Worm (Caenorhabditis elegans) whole organism, L3 larva: ENCODE data around the gene nspg-12.

ENCODE experiments used
- elt-3 ChIP-seq, 3 experiments: fragments of 150-350 bp in 1 of 3; sonication (generic microtip) in 2 of 3; optimal IDR thresholded peaks; 2 replicates in 2 of 3; 4 replicates in 1 of 3; lab custom pipeline; 2014 to 2017; ENCODE audit warnings: missing biosample characterization in 3 of 3, missing genetic modification characterization in 3 of 3
- nhr-11 ChIP-seq: fragments of 150-350 bp; optimal IDR thresholded peaks from 2 replicates; lab custom pipeline; 2014; ENCODE audit warnings: missing biosample characterization, missing genetic modification characterization
- unc-62 ChIP-seq: fragments of 150-350 bp; sonication (generic microtip); optimal IDR thresholded peaks from 4 replicates; lab custom pipeline; 2014; ENCODE audit warnings: missing biosample characterization, missing genetic modification reagents, missing genetic modification characterization

DNA sequence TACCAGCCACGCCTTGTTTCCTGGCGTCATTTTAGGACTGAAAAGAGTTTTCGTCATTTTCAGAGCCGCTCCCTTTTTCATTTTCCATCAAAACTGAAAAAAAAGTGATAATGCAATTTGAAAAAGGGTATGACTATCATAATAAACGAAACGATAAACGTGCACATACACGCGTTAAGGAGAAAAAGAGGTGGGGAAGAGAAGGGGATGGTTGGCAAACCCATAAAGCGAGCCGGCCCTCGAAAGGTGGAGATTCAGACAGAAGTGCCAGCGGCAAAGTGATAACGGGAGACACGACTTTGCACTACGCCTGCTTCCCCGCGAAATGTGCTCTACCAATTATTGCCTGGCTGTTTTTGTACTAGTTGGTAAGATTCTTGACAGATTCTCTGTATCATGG, 4.3 kb upstream of the nspg-12 start, which contains the start of gene nspg-14:
- TF ChIP-seq nhr-11: no peak
- TF ChIP-seq unc-62 (GFP tag; lab: Kevin White, UChicago): no peak
- TF ChIP-seq elt-3 (tag; optimal IDR thresholded peaks at IDR 0.05; lab: Kevin White, UChicago): no peak
